Worm (Caenorhabditis elegans) whole organism, young adult: Measurements from ENCODE around the gene ebp-2.

Source experiments
- C17E4.6 ChIP-seq: fragments of 200-800 bp; sonication (Bioruptor generic); IDR thresholded peaks from 2 replicates; pipeline ENCODE4 v1.3.6; 2022; ENCODE audit warnings: missing genetic modification reagents, missing genetic modification characterization, missing compliant biosample characterization
- F22D6.2 ChIP-seq: sonication (generic microtip); optimal IDR thresholded peaks from 2 replicates; lab custom pipeline; 2016; ENCODE audit warnings: mild to moderate bottlenecking, missing genetic modification characterization, missing compliant biosample characterization
- F33H1.4 ChIP-seq: fragments of 200-800 bp; sonication (Bioruptor generic); IDR thresholded peaks from 2 replicates; pipeline ENCODE4 v1.3.6; 2022; ENCODE audit warnings: missing genetic modification reagents, missing genetic modification characterization, missing compliant biosample characterization
- F39B2.1 ChIP-seq: fragments of 200-800 bp; sonication (Bioruptor generic); IDR thresholded peaks from 2 replicates; pipeline ENCODE4 v1.3.6; 2022; ENCODE audit warnings: missing genetic modification reagents, missing genetic modification characterization, missing compliant biosample characterization
- F55B11.4 ChIP-seq: sonication (generic microtip); optimal IDR thresholded peaks from 2 replicates; lab custom pipeline; 2016; ENCODE audit warnings: missing compliant biosample characterization, missing genetic modification characterization, borderline replicate concordance; ENCODE audit not compliant: insufficient read depth
- T26A5.8 ChIP-seq: sonication (generic microtip); optimal IDR thresholded peaks from 2 replicates; lab custom pipeline; 2016; ENCODE audit warnings: missing genetic modification characterization, missing compliant biosample characterization
- Y53F4B.3 ChIP-seq: fragments of 200-800 bp; sonication (Bioruptor generic); IDR thresholded peaks from 2 replicates; pipeline ENCODE4 v1.3.6; 2022; ENCODE audit warnings: missing genetic modification reagents, missing genetic modification characterization, missing compliant biosample characterization
- Y56A3A.18 ChIP-seq: fragments of 200-800 bp; sonication (Bioruptor generic); IDR thresholded peaks from 2 replicates; pipeline ENCODE4 v1.3.6; 2022; ENCODE audit warnings: missing genetic modification reagents, missing genetic modification characterization, missing compliant biosample characterization
- Y67H2A.10 ChIP-seq: fragments of 200-800 bp; sonication (Bioruptor generic); conservative IDR thresholded peaks from 2 replicates; pipeline ENCODE4 v1.3.6; 2022; ENCODE audit warnings: missing genetic modification reagents, missing genetic modification characterization, missing compliant biosample characterization
- attf-3 ChIP-seq: fragments of 200-800 bp; sonication (Bioruptor generic); conservative IDR thresholded peaks from 2 replicates; pipeline ENCODE4 v1.3.6; 2022; ENCODE audit warnings: missing genetic modification reagents, missing genetic modification characterization, missing compliant biosample characterization
- attf-5 ChIP-seq: fragments of 200-800 bp; sonication (Bioruptor generic); optimal IDR thresholded peaks from 2 replicates; lab custom pipeline; 2018; ENCODE audit warnings: mild to moderate bottlenecking, missing genetic modification characterization, missing compliant biosample characterization
- ceh-100 ChIP-seq: fragments of 200-800 bp; sonication (Bioruptor generic); IDR thresholded peaks from 2 replicates; pipeline ENCODE4 v1.3.6; 2022; ENCODE audit warnings: missing genetic modification reagents, missing genetic modification characterization, missing compliant biosample characterization
- ceh-91 ChIP-seq: fragments of 200-800 bp; sonication (Bioruptor generic); IDR thresholded peaks from 2 replicates; pipeline ENCODE4 v1.3.6; 2022; ENCODE audit warnings: missing genetic modification reagents, missing genetic modification characterization, missing compliant biosample characterization
- dpl-1 ChIP-seq: fragments of 150-350 bp; optimal IDR thresholded peaks from 2 replicates; lab custom pipeline; 2014; ENCODE audit warnings: missing biosample characterization, missing genetic modification reagents, missing genetic modification characterization
- egrh-3 ChIP-seq: fragments of 200-800 bp; sonication (Bioruptor generic); IDR thresholded peaks from 2 replicates; pipeline ENCODE4 v1.3.6; 2022; ENCODE audit warnings: missing genetic modification reagents, missing genetic modification characterization, missing compliant biosample characterization
- lag-1 ChIP-seq: fragments of 200-800 bp; sonication (Bioruptor generic); IDR thresholded peaks from 2 replicates; pipeline ENCODE4 v1.3.6; 2022; ENCODE audit warnings: missing genetic modification reagents, missing genetic modification characterization, missing compliant biosample characterization
- lin-26 ChIP-seq: fragments of 200-800 bp; sonication (Bioruptor generic); IDR thresholded peaks from 2 replicates; pipeline ENCODE4 v1.3.6; 2022; ENCODE audit warnings: missing genetic modification reagents, missing genetic modification characterization, missing compliant biosample characterization
- lin-35 ChIP-seq, 3 experiments: fragments of 150-350 bp in 2 of 3; sonication (generic microtip) in 1 of 3; optimal IDR thresholded peaks; 2 replicates each; lab custom pipeline; 2014 to 2018; ENCODE audit warnings: missing biosample characterization in 3 of 3, missing genetic modification characterization in 3 of 3, missing genetic modification reagents in 3 of 3
- lsl-1 ChIP-seq: fragments of 200-800 bp; sonication (Bioruptor generic); optimal IDR thresholded peaks from 2 replicates; lab custom pipeline; 2018; ENCODE audit warnings: mild to moderate bottlenecking, missing genetic modification characterization, moderate library complexity, missing compliant biosample characterization
- madf-10 ChIP-seq: sonication (generic microtip); optimal IDR thresholded peaks from 2 replicates; lab custom pipeline; 2016; ENCODE audit warnings: mild to moderate bottlenecking, missing genetic modification characterization, missing compliant biosample characterization
- madf-6 ChIP-seq: fragments of 200-800 bp; sonication (Bioruptor generic); IDR thresholded peaks from 2 replicates; pipeline ENCODE4 v1.3.6; 2022; ENCODE audit warnings: missing genetic modification reagents, missing genetic modification characterization, missing compliant biosample characterization
- mxl-1 ChIP-seq: sonication (generic microtip); optimal IDR thresholded peaks from 2 replicates; lab custom pipeline; 2016; ENCODE audit warnings: missing genetic modification characterization, missing compliant biosample characterization
- nhr-80 ChIP-seq: sonication (generic microtip); optimal IDR thresholded peaks from 2 replicates; lab custom pipeline; 2016; ENCODE audit warnings: missing genetic modification characterization, missing compliant biosample characterization
- nhr-90 ChIP-seq: sonication (generic microtip); optimal IDR thresholded peaks from 2 replicates; lab custom pipeline; 2016; ENCODE audit warnings: missing genotype, mild to moderate bottlenecking, missing genetic modification characterization, missing compliant biosample characterization
- rpc-1 ChIP-seq, 2 experiments: fragments of 150-350 bp in 1 of 2; sonication (generic microtip) in 1 of 2; optimal IDR thresholded peaks; 2 replicates each; lab custom pipeline; 2014 to 2018; ENCODE audit warnings: missing biosample characterization in 1 of 2, missing genetic modification characterization in 1 of 2, missing genetic modification reagents in 1 of 2, missing genotype in 1 of 2
- sea-2 ChIP-seq: fragments of 200-800 bp; sonication (Bioruptor generic); IDR thresholded peaks from 2 replicates; pipeline ENCODE4 v1.3.6; 2022; ENCODE audit warnings: missing genetic modification characterization, missing compliant biosample characterization
- snpc-1.1 ChIP-seq: sonication (generic microtip); optimal IDR thresholded peaks from 2 replicates; lab custom pipeline; 2017; ENCODE audit warnings: missing genetic modification characterization, mild to moderate bottlenecking, missing compliant biosample characterization, antibody characterized with exemption, moderate library complexity, missing genotype, missing genetic modification reagents; ENCODE audit not compliant: insufficient read depth
- snpc-3.4 ChIP-seq: sonication (generic microtip); optimal IDR thresholded peaks from 2 replicates; lab custom pipeline; 2017; ENCODE audit warnings: missing genetic modification characterization, mild to moderate bottlenecking, missing compliant biosample characterization, antibody characterized with exemption, moderate library complexity, missing genotype, missing genetic modification reagents
- zfh-2 ChIP-seq: fragments of 200-800 bp; sonication (Bioruptor generic); conservative IDR thresholded peaks from 2 replicates; pipeline ENCODE4 v1.3.6; 2022; ENCODE audit warnings: missing genetic modification reagents, missing genetic modification characterization, missing compliant biosample characterization
- ztf-28 ChIP-seq: fragments of 200-800 bp; sonication (Bioruptor generic); IDR thresholded peaks from 2 replicates; pipeline ENCODE4 v1.3.6; 2022; ENCODE audit warnings: missing genetic modification reagents, missing genetic modification characterization, missing compliant biosample characterization
- ztf-6 ChIP-seq: fragments of 200-800 bp; sonication (Bioruptor generic); IDR thresholded peaks from 2 replicates; pipeline ENCODE4 v1.3.6; 2022; ENCODE audit warnings: missing genetic modification reagents, missing genetic modification characterization, missing compliant biosample characterization

The ebp-2 gene

DNA sequence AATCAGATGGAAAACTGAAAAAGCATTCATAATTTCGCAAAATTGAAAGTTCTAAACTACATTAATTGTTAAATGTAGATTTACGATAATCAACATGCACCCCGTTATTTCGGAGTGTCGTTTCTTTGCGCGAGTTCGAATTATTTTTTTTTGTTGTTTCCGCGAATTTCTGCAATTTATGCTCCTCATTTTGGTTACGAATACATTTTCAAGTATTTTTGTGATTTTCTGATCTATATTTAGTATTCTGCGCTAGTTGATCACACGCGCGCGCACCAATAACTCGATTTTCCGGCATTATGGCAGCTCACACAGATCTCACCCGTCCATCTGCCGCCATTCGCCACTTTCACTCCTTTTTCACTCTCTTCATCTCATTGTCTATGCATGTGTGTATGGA lies 2.3 kb upstream of the ebp-2 start, which contains the start of gene VW02B12L.2 (continued):
- TF ChIP-seq snpc-1.1 = no peak
- no peak for TF ChIP-seq Y67H2A.10 (GFP tag; lab: Robert Waterston, UW)
- no peak for TF ChIP-seq F22D6.2 (tag; lab: Kevin White, UChicago)
- TF ChIP-seq madf-10 = no peak
- TF ChIP-seq lsl-1 (GFP tag; lab: Kevin White, UChicago) = peak; percentile 16
- peak in 1 of 3 experiments; percentile 36 for TF ChIP-seq lin-35 (GFP tag; optimal IDR thresholded peaks at IDR 0.05; lab: Kevin White, UChicago)
- no peak for TF ChIP-seq F39B2.1 (GFP tag; lab: Robert Waterston, UW)
- TF ChIP-seq ceh-91 (GFP tag; lab: Robert Waterston, UW) = peak; percentile 16; the same call in 1 of the 2 replicates
- peak; percentile 89 for TF ChIP-seq attf-3 (GFP tag; lab: Robert Waterston, UW)
- no peak for TF ChIP-seq T26A5.8 (tag; lab: Kevin White, UChicago)
- no peak for TF ChIP-seq mxl-1 (tag; lab: Kevin White, UChicago)
- TF ChIP-seq dpl-1 (GFP tag; lab: Kevin White, UChicago) = peak; percentile 38
- no peak for TF ChIP-seq snpc-3.4 (tag; lab: Kevin White, UChicago)
- peak; percentile 21 for TF ChIP-seq attf-5 (GFP tag; lab: Kevin White, UChicago)
- TF ChIP-seq F33H1.4 (GFP tag; lab: Robert Waterston, UW) = peak; percentile 26
- TF ChIP-seq sea-2 (GFP tag; lab: Robert Waterston, UW) = no peak
- TF ChIP-seq, all 124 proteins: peak for 11

DNA sequence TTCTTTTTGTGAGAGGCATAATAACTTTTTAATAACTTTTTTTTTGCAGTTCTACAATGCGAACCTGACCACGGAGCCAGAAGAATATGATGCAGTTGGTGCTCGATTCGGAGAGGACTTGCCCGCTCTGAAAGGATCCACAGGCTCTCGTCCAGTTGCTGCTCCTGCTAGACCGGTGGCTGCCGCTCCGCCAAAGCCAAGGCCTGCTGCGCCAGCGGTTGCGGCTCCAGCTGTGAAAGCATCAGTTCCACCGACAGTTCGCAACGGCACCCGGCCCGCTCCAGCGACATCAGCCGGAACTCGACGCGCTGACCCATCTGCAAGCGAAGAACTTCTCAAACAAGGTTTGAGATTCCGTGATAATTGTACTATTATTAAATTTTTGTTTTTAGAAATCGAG lies 603 bp downstream of the ebp-2 start:
- TF ChIP-seq egrh-3 (GFP tag; lab: Robert Waterston, UW) (peak; percentile 93), mxl-1 (tag; lab: Kevin White, UChicago) (no peak), lag-1 (GFP tag; lab: Robert Waterston, UW) (0 out of 2 replicates have a peak, but pooled peaks have one; percentile 32), zfh-2 (GFP tag; lab: Robert Waterston, UW) (peak; percentile 92), C17E4.6 (GFP tag; lab: Robert Waterston, UW) (no peak)
- TF ChIP-seq, all 124 proteins: peak for 3

DNA sequence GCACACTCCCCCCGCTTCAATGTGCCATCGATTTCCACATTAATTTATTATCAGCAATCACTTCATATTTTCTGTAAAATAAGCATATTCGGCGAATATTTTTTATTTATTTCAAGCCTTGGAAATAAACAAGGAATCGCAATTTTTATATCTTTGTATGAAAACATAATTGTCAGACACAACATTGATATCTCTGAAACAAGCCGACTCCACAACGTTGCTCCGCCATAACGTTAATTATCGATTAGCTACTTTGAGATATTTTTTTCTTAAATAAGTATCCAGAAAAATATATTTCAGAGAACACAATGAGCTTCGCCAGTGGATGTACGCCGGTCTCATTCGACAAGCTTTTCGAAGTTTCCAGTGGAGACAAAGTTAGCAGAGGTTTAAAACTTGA lies 1.3 kb downstream of the ebp-2 start, which contains the start of gene adbp-1:
Gene adbp-1 (plus strand): TSS at position 301 of the 400 bp plus-strand sequence.
- TF ChIP-seq Y53F4B.3 (GFP tag; lab: Robert Waterston, UW) (no peak), madf-6 (GFP tag; lab: Robert Waterston, UW) (0 out of 2 replicates have a peak, but pooled peaks have one; percentile 39)

DNA sequence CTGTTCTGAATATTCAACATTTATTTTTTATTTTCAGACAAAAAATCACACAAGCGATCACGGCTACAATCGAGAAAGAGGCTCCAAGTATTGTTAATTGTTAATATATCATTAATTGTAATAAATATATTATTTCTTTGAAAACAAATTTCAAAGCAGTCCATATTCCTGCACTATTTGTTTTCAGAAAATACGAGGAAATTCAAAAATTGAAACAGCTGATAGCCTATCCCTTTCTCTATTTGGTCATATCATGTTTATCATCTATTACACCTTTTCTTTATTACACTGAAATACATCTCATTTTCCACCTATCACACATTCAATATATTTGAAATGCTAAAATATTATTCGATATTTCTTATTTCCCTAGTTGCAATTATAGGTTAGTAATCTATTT lies 2.4 kb downstream of the ebp-2 start, which contains the start of gene W02B12.13:
Gene W02B12.13 (plus strand): TSS at position 301 of the 400 bp plus-strand sequence.
- TF ChIP-seq nhr-90 (tag; lab: Kevin White, UChicago) = no peak
- no peak for TF ChIP-seq Y56A3A.18 (GFP tag; lab: Robert Waterston, UW)
- no peak for TF ChIP-seq F55B11.4 (tag; lab: Kevin White, UChicago)
- TF ChIP-seq ztf-6 (GFP tag; lab: Robert Waterston, UW) = no peak
- no peak for TF ChIP-seq F33H1.4 (GFP tag; lab: Robert Waterston, UW)
- no peak for TF ChIP-seq lin-35 (GFP tag; optimal IDR thresholded peaks at IDR 0.05; lab: Kevin White, UChicago)
- TF ChIP-seq rpc-1 (optimal IDR thresholded peaks at IDR 0.05; lab: Kevin White, UChicago) = no peak
- TF ChIP-seq rpc-1 (tag; optimal IDR thresholded peaks at IDR 0.05; lab: Kevin White, UChicago) = no peak
- no peak for TF ChIP-seq lin-26 (GFP tag; lab: Robert Waterston, UW)
- no peak for TF ChIP-seq ztf-28 (GFP tag; lab: Robert Waterston, UW)
- TF ChIP-seq ceh-100 (GFP tag; lab: Robert Waterston, UW) = no peak

DNA sequence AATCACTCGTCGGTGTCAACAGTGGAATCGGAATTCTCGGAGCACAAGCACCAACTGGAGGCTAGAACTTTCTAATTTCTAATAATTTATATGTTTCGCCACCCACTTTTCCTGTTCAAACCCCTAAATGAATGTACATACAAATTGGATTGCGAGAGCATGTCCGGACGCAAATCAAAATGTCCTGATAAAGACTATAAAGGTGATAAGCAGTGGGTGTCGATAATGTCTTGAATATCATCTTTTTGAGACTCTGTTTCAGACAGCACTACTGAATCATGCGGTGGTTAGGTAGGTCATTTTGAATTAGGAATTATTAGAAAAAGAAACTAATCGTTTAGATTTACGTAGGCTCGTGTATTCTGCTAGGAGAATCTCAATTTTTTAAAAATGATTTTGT lies 6.2 kb downstream of the ebp-2 start, which contains the start of gene W02B12.1:
Gene W02B12.1 (plus strand): TSS at position 269 of the 400 bp plus-strand sequence.
- TF ChIP-seq nhr-90 (tag; lab: Kevin White, UChicago) (no peak), nhr-80 (peak; percentile 73)
- TF ChIP-seq, all 124 proteins: peak for 1
